Fruit fly (Drosophila melanogaster) S2 (cell line): ENCODE data around the gene CG14692.

Source experiments
- CG8478 ChIP-seq: fragments of >200 bp; optimal IDR thresholded peaks from 2 replicates; lab custom pipeline; 2018
- CTCF ChIP-seq, 2 experiments: fragments of >200 bp; optimal IDR thresholded peaks; 2 replicates each; lab custom pipeline; 2018

DNA sequence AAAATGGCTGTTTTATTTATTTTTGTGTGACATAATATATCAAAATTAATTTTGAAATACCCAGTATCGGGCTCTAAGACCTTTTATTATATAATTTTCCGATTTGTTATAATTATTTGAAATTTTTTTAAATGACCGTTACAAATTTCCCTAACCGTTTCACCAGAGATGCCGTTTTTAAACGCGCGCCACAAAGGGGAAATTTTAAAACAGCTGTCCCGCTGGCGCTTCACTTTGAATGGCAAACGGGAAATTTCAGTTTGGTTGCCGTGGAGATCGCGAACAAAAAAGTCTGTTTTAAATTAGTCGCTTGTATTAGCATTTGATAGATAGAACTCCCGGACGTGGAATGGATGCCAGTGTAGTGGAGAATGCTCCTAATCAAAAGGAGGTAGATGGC is 11.3 kb upstream of the CG14692 start, which contains the start of the genes CG14693 and TTLL15:
- TF ChIP-seq CG8478 = no peak
- no peak for TF ChIP-seq CTCF (optimal IDR thresholded peaks at IDR 0.05; lab: Kevin White, UChicago)
